Worm (Caenorhabditis elegans): ENCODE data around the gene F58G6.3.

Gene F58G6.3

DNA sequence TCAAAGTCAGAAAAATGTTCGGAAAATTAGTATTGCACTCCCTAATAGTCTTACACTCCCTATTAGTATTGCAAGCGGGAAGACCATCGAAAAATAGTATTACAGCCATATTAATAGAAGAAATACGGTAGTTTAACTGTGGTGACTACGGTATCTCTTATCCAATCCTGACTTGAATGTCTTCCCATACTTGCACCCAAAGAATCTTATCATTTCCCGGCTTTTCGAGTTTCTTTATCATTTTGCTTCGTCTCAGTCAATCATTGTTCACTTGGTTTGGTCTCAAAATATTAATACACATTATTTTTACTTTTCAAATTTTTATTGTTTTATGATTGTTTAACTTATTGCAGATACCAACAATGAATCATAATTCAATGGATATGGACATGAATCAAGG lies at the start of gene F58G6.3:
Gene F58G6.3, plus strand, starts transcription at position 352 of the 400 bp plus-strand sequence.
- no peak for TF ChIP-seq tbx-37 (GFP tag; conservative IDR thresholded peaks at IDR 0.05)
- no peak for TF ChIP-seq ets-7 (tag; optimal IDR thresholded peaks at IDR 0.05)
- TF ChIP-seq ceh-36 (tag; optimal IDR thresholded peaks at IDR 0.05): no peak
- TF ChIP-seq B0310.2 (tag; optimal IDR thresholded peaks at IDR 0.05): no peak
- TF ChIP-seq aly-1 (tag; optimal IDR thresholded peaks at IDR 0.05): no peak
- no peak for TF ChIP-seq hmg-4 (GFP tag; optimal IDR thresholded peaks at IDR 0.05)
- no peak for TF ChIP-seq pes-1 (GFP tag; IDR thresholded peaks at IDR 0.05)
- TF ChIP-seq tra-4 (tag; optimal IDR thresholded peaks at IDR 0.05): no peak
- no peak for TF ChIP-seq flt-1 (GFP tag; IDR thresholded peaks at IDR 0.05)
- no peak for TF ChIP-seq hnd-1 (tag; optimal IDR thresholded peaks at IDR 0.05)
- no peak for TF ChIP-seq hmbx-1 (tag; optimal IDR thresholded peaks at IDR 0.05)
- no peak for TF ChIP-seq scrt-1 (GFP tag; IDR thresholded peaks at IDR 0.05)
- TF ChIP-seq ama-1 (optimal IDR thresholded peaks at IDR 0.05): no peak
- no peak for TF ChIP-seq F13C5.2 (tag; optimal IDR thresholded peaks at IDR 0.05)
- no peak for TF ChIP-seq ceh-13 (GFP tag; optimal IDR thresholded peaks at IDR 0.05)
- no peak for TF ChIP-seq sea-1 (GFP tag; conservative IDR thresholded peaks at IDR 0.05)
- no peak for TF ChIP-seq tbx-11 (GFP tag; IDR thresholded peaks at IDR 0.05)

DNA sequence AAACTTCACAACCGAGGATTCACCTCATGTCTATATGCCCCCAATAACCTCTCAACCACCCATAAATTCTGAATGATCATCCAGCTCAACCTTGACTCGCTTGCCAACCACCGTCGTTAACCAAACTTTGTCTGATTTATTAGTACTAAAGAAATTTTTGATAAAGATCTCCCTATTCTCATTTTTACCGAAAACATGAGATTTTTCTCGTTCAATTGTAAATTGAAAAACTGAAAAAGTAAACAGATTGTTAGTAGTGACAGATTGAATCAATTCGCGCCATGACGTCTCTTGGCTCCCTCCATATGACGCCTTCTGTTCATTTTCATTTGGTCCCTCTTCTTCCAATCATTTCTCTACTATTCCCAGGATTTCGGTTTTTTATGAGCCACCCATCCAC lies 45.4 kb upstream of the F58G6.3 start:
- TF ChIP-seq pes-1 (GFP tag; IDR thresholded peaks at IDR 0.05): no peak
- TF ChIP-seq sea-1 (GFP tag; conservative IDR thresholded peaks at IDR 0.05): no peak
- no peak for TF ChIP-seq hmg-4 (GFP tag; optimal IDR thresholded peaks at IDR 0.05)
- TF ChIP-seq ceh-13 (GFP tag; optimal IDR thresholded peaks at IDR 0.05): no peak
- TF ChIP-seq ceh-36 (tag; optimal IDR thresholded peaks at IDR 0.05): no peak
- no peak for TF ChIP-seq hmbx-1 (tag; optimal IDR thresholded peaks at IDR 0.05)
- no peak for TF ChIP-seq ama-1 (optimal IDR thresholded peaks at IDR 0.05)
- no peak for TF ChIP-seq F13C5.2 (tag; optimal IDR thresholded peaks at IDR 0.05)
- no peak for TF ChIP-seq B0310.2 (tag; optimal IDR thresholded peaks at IDR 0.05)
- TF ChIP-seq aly-1 (tag; optimal IDR thresholded peaks at IDR 0.05): no peak

DNA sequence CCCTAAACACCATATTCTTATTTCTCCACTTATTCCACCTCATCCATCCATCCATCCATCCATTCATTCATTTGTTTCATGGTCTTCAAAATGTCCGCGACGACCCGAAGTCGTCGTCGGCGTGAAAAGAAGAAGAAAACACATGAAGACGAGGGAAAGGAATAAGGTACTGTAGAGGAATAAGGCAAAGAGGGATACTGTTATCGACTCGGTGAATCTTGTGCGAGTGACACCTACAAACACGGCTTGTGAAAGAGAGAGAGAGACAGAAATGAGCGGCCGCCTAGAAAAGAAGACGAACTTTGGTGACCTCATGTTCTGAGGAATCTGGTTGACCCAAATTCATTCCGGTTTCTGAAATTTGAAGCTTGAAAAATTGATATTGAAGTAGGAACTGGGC lies 44.2 kb upstream of the F58G6.3 start:
- TF ChIP-seq flt-1 (GFP tag; IDR thresholded peaks at IDR 0.05) (no peak), sea-1 (GFP tag; conservative IDR thresholded peaks at IDR 0.05) (no peak), tbx-11 (GFP tag; IDR thresholded peaks at IDR 0.05) (no peak), ama-1 (optimal IDR thresholded peaks at IDR 0.05) (no peak), ets-7 (tag; optimal IDR thresholded peaks at IDR 0.05) (no peak), ceh-13 (GFP tag; optimal IDR thresholded peaks at IDR 0.05) (no peak), hmbx-1 (tag; optimal IDR thresholded peaks at IDR 0.05) (no peak), hnd-1 (tag; optimal IDR thresholded peaks at IDR 0.05) (no peak), tra-4 (tag; optimal IDR thresholded peaks at IDR 0.05) (no peak), B0310.2 (tag; optimal IDR thresholded peaks at IDR 0.05) (no peak), F13C5.2 (tag; optimal IDR thresholded peaks at IDR 0.05) (no peak), aly-1 (tag; optimal IDR thresholded peaks at IDR 0.05) (no peak), pes-1 (GFP tag; IDR thresholded peaks at IDR 0.05) (no peak), ceh-36 (tag; optimal IDR thresholded peaks at IDR 0.05) (no peak), hmg-4 (GFP tag; optimal IDR thresholded peaks at IDR 0.05) (no peak), tbx-37 (GFP tag; conservative IDR thresholded peaks at IDR 0.05) (no peak), scrt-1 (GFP tag; IDR thresholded peaks at IDR 0.05) (no peak)

DNA sequence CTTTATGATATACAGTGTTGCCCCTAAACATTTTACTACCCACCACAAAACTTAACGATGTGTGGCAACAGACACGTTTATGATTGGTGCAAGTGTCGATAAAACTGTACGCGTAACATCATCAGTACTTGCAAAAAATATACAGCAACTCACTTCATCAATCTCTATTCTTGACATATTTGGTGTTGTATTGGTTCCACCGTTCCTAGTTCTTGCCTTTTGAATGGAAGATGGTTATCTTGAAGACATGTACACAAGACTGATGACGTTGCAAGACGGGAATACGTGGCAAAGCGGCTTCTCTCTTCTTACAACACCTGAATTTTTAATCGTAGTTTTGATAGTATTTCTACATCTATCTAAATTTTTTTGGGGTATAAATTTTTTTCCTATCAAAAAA lies 42.4 kb upstream of the F58G6.3 start:
- TF ChIP-seq aly-1 (tag; optimal IDR thresholded peaks at IDR 0.05) (no peak), B0310.2 (tag; optimal IDR thresholded peaks at IDR 0.05) (no peak), hmbx-1 (tag; optimal IDR thresholded peaks at IDR 0.05) (no peak), F13C5.2 (tag; optimal IDR thresholded peaks at IDR 0.05) (no peak), pes-1 (GFP tag; IDR thresholded peaks at IDR 0.05) (no peak), hnd-1 (tag; optimal IDR thresholded peaks at IDR 0.05) (no peak), tra-4 (tag; optimal IDR thresholded peaks at IDR 0.05) (no peak), ceh-36 (tag; optimal IDR thresholded peaks at IDR 0.05) (no peak)

DNA sequence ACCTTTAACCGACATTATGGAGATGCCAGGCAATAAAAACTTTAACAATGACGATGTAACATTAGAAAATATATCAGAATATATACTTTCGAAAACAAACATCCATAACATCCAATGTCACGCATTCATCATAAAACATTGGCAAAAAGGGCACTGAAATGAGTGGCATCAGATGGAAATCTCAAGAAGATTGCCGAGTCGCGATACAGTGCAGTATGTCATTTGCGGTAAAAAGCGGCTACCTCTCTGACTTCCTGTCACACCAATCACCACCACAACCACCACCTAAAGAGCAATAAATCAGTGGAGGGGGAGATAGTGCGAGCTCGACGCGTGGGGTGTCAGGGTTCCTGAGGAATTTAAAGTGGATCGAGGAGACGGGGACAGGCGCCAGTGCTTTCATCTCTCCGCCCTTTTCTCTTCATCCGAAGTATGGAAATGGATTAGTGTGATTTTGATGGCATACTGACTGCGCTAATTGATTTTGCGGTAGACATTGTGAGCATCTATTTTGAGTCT lies 40.2 kb upstream of the F58G6.3 start:
- TF ChIP-seq ceh-13 (GFP tag; optimal IDR thresholded peaks at IDR 0.05): no peak
- no peak for TF ChIP-seq tra-4 (tag; optimal IDR thresholded peaks at IDR 0.05)
- no peak for TF ChIP-seq ama-1 (optimal IDR thresholded peaks at IDR 0.05)
- TF ChIP-seq sea-1 (GFP tag; conservative IDR thresholded peaks at IDR 0.05): no peak
- TF ChIP-seq tbx-37 (GFP tag; conservative IDR thresholded peaks at IDR 0.05): no peak

DNA sequence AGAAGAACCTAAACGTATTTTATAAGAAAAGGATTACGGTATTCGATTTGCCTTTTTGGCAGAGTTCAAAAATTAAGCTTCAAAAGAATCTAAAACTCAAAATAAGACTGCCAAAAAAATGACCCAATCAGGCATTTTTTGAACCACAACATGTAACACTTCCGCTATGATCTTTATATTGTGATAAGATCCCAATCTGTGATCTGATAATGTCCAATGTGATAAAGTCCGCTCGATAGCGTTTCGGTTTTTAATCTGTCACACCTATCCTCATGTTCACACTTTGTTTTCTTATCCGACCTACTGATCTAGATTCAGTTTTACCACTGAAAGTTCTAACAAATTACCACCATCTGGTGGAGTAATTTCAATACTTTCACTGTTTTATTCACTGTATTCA lies 39.3 kb upstream of the F58G6.3 start:
- TF ChIP-seq F13C5.2 (tag; optimal IDR thresholded peaks at IDR 0.05): no peak
- TF ChIP-seq ets-7 (tag; optimal IDR thresholded peaks at IDR 0.05): no peak
- TF ChIP-seq flt-1 (GFP tag; IDR thresholded peaks at IDR 0.05): no peak
- no peak for TF ChIP-seq tbx-37 (GFP tag; conservative IDR thresholded peaks at IDR 0.05)
- no peak for TF ChIP-seq pes-1 (GFP tag; IDR thresholded peaks at IDR 0.05)
- TF ChIP-seq tra-4 (tag; optimal IDR thresholded peaks at IDR 0.05): no peak
- no peak for TF ChIP-seq aly-1 (tag; optimal IDR thresholded peaks at IDR 0.05)
- no peak for TF ChIP-seq ama-1 (optimal IDR thresholded peaks at IDR 0.05)
- TF ChIP-seq tbx-11 (GFP tag; IDR thresholded peaks at IDR 0.05): no peak
- no peak for TF ChIP-seq B0310.2 (tag; optimal IDR thresholded peaks at IDR 0.05)
- no peak for TF ChIP-seq sea-1 (GFP tag; conservative IDR thresholded peaks at IDR 0.05)
- no peak for TF ChIP-seq hmg-4 (GFP tag; optimal IDR thresholded peaks at IDR 0.05)
- TF ChIP-seq scrt-1 (GFP tag; IDR thresholded peaks at IDR 0.05): no peak
- no peak for TF ChIP-seq hmbx-1 (tag; optimal IDR thresholded peaks at IDR 0.05)
- no peak for TF ChIP-seq ceh-13 (GFP tag; optimal IDR thresholded peaks at IDR 0.05)
- TF ChIP-seq hnd-1 (tag; optimal IDR thresholded peaks at IDR 0.05): no peak

DNA sequence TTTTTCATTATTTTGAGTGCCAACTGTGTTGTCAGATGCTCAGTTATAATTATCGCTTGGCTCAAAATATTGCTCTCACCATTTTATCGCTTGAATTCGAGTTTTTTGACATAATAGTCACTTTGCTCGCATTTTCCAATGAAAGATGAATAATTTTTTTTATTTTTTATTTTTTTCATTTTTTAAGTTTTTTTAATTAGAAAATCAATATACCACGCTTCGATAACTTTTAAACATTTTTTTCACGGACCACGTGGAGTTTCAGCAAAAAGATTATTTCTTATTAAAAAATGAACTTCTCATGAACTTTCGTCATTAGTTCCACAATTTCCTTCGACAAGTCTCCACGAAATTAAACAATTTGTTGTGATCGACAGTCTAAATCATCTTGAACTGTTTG lies 38.6 kb upstream of the F58G6.3 start, which contains the start of gene elt-1:
Gene elt-1, plus strand, starts transcription at position 301 of the 400 bp plus-strand sequence.
- TF ChIP-seq F13C5.2 (tag; optimal IDR thresholded peaks at IDR 0.05) (no peak), aly-1 (tag; optimal IDR thresholded peaks at IDR 0.05) (no peak), ets-7 (tag; optimal IDR thresholded peaks at IDR 0.05) (no peak), scrt-1 (GFP tag; IDR thresholded peaks at IDR 0.05) (no peak), hnd-1 (tag; optimal IDR thresholded peaks at IDR 0.05) (no peak), tbx-11 (GFP tag; IDR thresholded peaks at IDR 0.05) (no peak), tbx-37 (GFP tag; conservative IDR thresholded peaks at IDR 0.05) (no peak), sea-1 (GFP tag; conservative IDR thresholded peaks at IDR 0.05) (no peak), ceh-13 (GFP tag; optimal IDR thresholded peaks at IDR 0.05) (no peak), hmbx-1 (tag; optimal IDR thresholded peaks at IDR 0.05) (no peak), B0310.2 (tag; optimal IDR thresholded peaks at IDR 0.05) (no peak), hmg-4 (GFP tag; optimal IDR thresholded peaks at IDR 0.05) (no peak), ama-1 (optimal IDR thresholded peaks at IDR 0.05) (no peak), ceh-36 (tag; optimal IDR thresholded peaks at IDR 0.05) (no peak), flt-1 (GFP tag; IDR thresholded peaks at IDR 0.05) (no peak), tra-4 (tag; optimal IDR thresholded peaks at IDR 0.05) (no peak)

Data from whole organism, early embryonic.